Worm (Caenorhabditis elegans): ENCODE data around the gene sdz-4.

ce11 chrII:950374-950773, 8.3 kb upstream of the sdz-4 start:
- TF ChIP-seq ama-1 (optimal IDR thresholded peaks at IDR 0.05): no peak
- TF ChIP-seq F13C5.2 (tag; optimal IDR thresholded peaks at IDR 0.05): no peak
- TF ChIP-seq aly-1 (tag; optimal IDR thresholded peaks at IDR 0.05): no peak
- TF ChIP-seq hnd-1 (tag; optimal IDR thresholded peaks at IDR 0.05): no peak
- TF ChIP-seq tbx-37 (GFP tag; conservative IDR thresholded peaks at IDR 0.05): no peak
- no peak for TF ChIP-seq flt-1 (GFP tag; IDR thresholded peaks at IDR 0.05)

Data from whole organism, early embryonic.